Worm (Caenorhabditis elegans): ENCODE data around the gene czw-1.

- TF ChIP-seq fos-1 (tag; optimal IDR thresholded peaks at IDR 0.05) (no peak), fkh-2 (tag; optimal IDR thresholded peaks at IDR 0.05) (no peak)
Measured at ce11 chrIV:7933733-7934132, 12.9 kb downstream of the czw-1 start, which contains the start of gene bbs-2.

Measured in whole organism, L3 larva.